Worm (Caenorhabditis elegans): ENCODE data around the gene ttr-50.

The ttr-50 gene

ce11 chrIV:11597079-11597478 is 43.7 kb downstream of the ttr-50 start:
- no peak for TF ChIP-seq F39B2.1 (GFP tag; IDR thresholded peaks at IDR 0.05)
- TF ChIP-seq atf-7 (tag; optimal IDR thresholded peaks at IDR 0.05), result no peak
- TF ChIP-seq somi-1 (GFP tag; optimal IDR thresholded peaks at IDR 0.05), result no peak
- no peak for TF ChIP-seq dpl-1 (GFP tag; optimal IDR thresholded peaks at IDR 0.05)
- no peak for TF ChIP-seq lir-1 (GFP tag; conservative IDR thresholded peaks at IDR 0.05)
- TF ChIP-seq xnd-1 (tag; optimal IDR thresholded peaks at IDR 0.05), result no peak
- no peak for TF ChIP-seq rpc-1 (optimal IDR thresholded peaks at IDR 0.05)
- TF ChIP-seq rpc-1 (tag; optimal IDR thresholded peaks at IDR 0.05), result no peak
- no peak for TF ChIP-seq madf-6 (GFP tag; IDR thresholded peaks at IDR 0.05)
- no peak for TF ChIP-seq Y53F4B.3 (GFP tag; IDR thresholded peaks at IDR 0.05)
- TF ChIP-seq repo-1 (tag; optimal IDR thresholded peaks at IDR 0.05), result no peak
- no peak for TF ChIP-seq ceh-40 (GFP tag; IDR thresholded peaks at IDR 0.05)
- TF ChIP-seq F37B4.10 (GFP tag; IDR thresholded peaks at IDR 0.05), result no peak
- no peak for TF ChIP-seq ZK185.1 (tag; optimal IDR thresholded peaks at IDR 0.05; ENCODE audit: poor library complexity, severe bottlenecking)
- TF ChIP-seq T07F8.4 (tag; optimal IDR thresholded peaks at IDR 0.05), result no peak
- no peak for TF ChIP-seq B0336.3 (GFP tag; IDR thresholded peaks at IDR 0.05)

ce11 chrIV:11594191-11594673 is 46.6 kb downstream of the ttr-50 start, which contains the start of gene mig-38:
TSS of gene mig-38 (plus strand) at chrIV:11594244.
- no peak for TF ChIP-seq madf-10 (tag; optimal IDR thresholded peaks at IDR 0.05)
- TF ChIP-seq mxl-1 (tag; optimal IDR thresholded peaks at IDR 0.05), result no peak
- no peak for TF ChIP-seq T26A5.8 (tag; optimal IDR thresholded peaks at IDR 0.05)
- TF ChIP-seq ekl-4 (GFP tag; IDR thresholded peaks at IDR 0.05), result no peak
- TF ChIP-seq hlh-26 (GFP tag; conservative IDR thresholded peaks at IDR 0.05), result no peak
- TF ChIP-seq tbp1 (GFP tag; optimal IDR thresholded peaks at IDR 0.05), result peak; percentile 10
- TF ChIP-seq lin-54 (GFP tag; optimal IDR thresholded peaks at IDR 0.05), result no peak
- TF ChIP-seq lsl-1 (GFP tag; optimal IDR thresholded peaks at IDR 0.05), result no peak
- no peak for TF ChIP-seq lir-1 (GFP tag; conservative IDR thresholded peaks at IDR 0.05)
- TF ChIP-seq ceh-40 (GFP tag; IDR thresholded peaks at IDR 0.05), result no peak
- TF ChIP-seq D2030.7 (GFP tag; IDR thresholded peaks at IDR 0.05), result no peak
- no peak for TF ChIP-seq aptf-3 (GFP tag; IDR thresholded peaks at IDR 0.05)
- TF ChIP-seq die-1 (tag; optimal IDR thresholded peaks at IDR 0.05), result no peak
- TF ChIP-seq ama-1 (optimal IDR thresholded peaks at IDR 0.05), result peak; percentile 89
- TF ChIP-seq ama-1 (GFP tag; optimal IDR thresholded peaks at IDR 0.05), result no peak
- TF ChIP-seq lin-40 (tag; optimal IDR thresholded peaks at IDR 0.05), result peak; percentile 52
- no peak for TF ChIP-seq F52B5.7 (tag; optimal IDR thresholded peaks at IDR 0.05)
- TF ChIP-seq sdz-38 (tag; optimal IDR thresholded peaks at IDR 0.05), result no peak
- TF ChIP-seq chd-7 (tag; optimal IDR thresholded peaks at IDR 0.05), result peak; percentile 48
- no peak for TF ChIP-seq efl-1 (GFP tag; optimal IDR thresholded peaks at IDR 0.05)
- no peak for TF ChIP-seq rcor-1 (GFP tag; IDR thresholded peaks at IDR 0.05)
- no peak for TF ChIP-seq hsf-1 (GFP tag; IDR thresholded peaks at IDR 0.05)
- TF ChIP-seq sptf-2 (GFP tag; optimal IDR thresholded peaks at IDR 0.05), result peak; percentile 25
- TF ChIP-seq atf-7 (tag; optimal IDR thresholded peaks at IDR 0.05), result peak; percentile 22
- peak; percentile 52 for TF ChIP-seq K12H6.12 (tag; optimal IDR thresholded peaks at IDR 0.05)
- TF ChIP-seq F23B12.7 (tag; optimal IDR thresholded peaks at IDR 0.05; ENCODE audit: insufficient read depth), result peak; percentile 53
- 0 out of 2 replicates have a peak, but pooled peaks have one; percentile 20 for TF ChIP-seq C17E4.6 (GFP tag; IDR thresholded peaks at IDR 0.05)
- peak; percentile 55 for TF ChIP-seq dox-1 (GFP tag; IDR thresholded peaks at IDR 0.05)
- no peak for TF ChIP-seq hrde-1 (tag; optimal IDR thresholded peaks at IDR 0.05; ENCODE audit: borderline replicate concordance)
- TF ChIP-seq egl-44 (GFP tag; IDR thresholded peaks at IDR 0.05), result no peak
- TF ChIP-seq cebp-1 (GFP tag; IDR thresholded peaks at IDR 0.05), result no peak
- TF ChIP-seq cebp-1 (tag; optimal IDR thresholded peaks at IDR 0.05), result peak; percentile 54
- peak; percentile 41; the same call in 1 of the 2 replicates for TF ChIP-seq hmg-1.2 (GFP tag; IDR thresholded peaks at IDR 0.05)
- peak; percentile 3 for TF ChIP-seq akir-1 (GFP tag; optimal IDR thresholded peaks at IDR 0.05)
- no peak for TF ChIP-seq snpc-4 (GFP tag; optimal IDR thresholded peaks at IDR 0.05)
- TF ChIP-seq snpc-4 (tag; optimal IDR thresholded peaks at IDR 0.05), result peak in 1 of 4 experiments; percentile 4
- no peak for TF ChIP-seq xnd-1 (tag; optimal IDR thresholded peaks at IDR 0.05)
- no peak for TF ChIP-seq mes-4 (tag; optimal IDR thresholded peaks at IDR 0.05)

All from whole organism, young adult.